Worm (Caenorhabditis elegans) whole organism, late embryonic: ENCODE data around the gene F41H8.2.

Experiments
- ahr-1 ChIP-seq: sonication (generic microtip); optimal IDR thresholded peaks from 2 replicates; lab custom pipeline; 2016; ENCODE audit warnings: missing genetic modification characterization, missing compliant biosample characterization
- ceh-18 ChIP-seq: sonication (generic microtip); optimal IDR thresholded peaks from 2 replicates; lab custom pipeline; 2016; ENCODE audit warnings: missing genetic modification characterization, missing compliant biosample characterization
- ceh-24 ChIP-seq: sonication (generic microtip); optimal IDR thresholded peaks from 2 replicates; lab custom pipeline; 2016; ENCODE audit warnings: mild to moderate bottlenecking, missing genetic modification characterization, missing compliant biosample characterization
- ceh-45 ChIP-seq: fragments of 200-800 bp; sonication (Bioruptor generic); IDR thresholded peaks from 2 replicates; pipeline ENCODE4 v1.3.6; 2022; ENCODE audit warnings: missing genetic modification reagents, missing genetic modification characterization, missing compliant biosample characterization
- ceh-48 ChIP-seq: sonication (generic microtip); optimal IDR thresholded peaks from 2 replicates; lab custom pipeline; 2016; ENCODE audit warnings: missing genetic modification characterization, inconsistent platforms, missing compliant biosample characterization
- ceh-9 ChIP-seq: sonication (generic microtip); optimal IDR thresholded peaks from 2 replicates; lab custom pipeline; 2016; ENCODE audit warnings: mild to moderate bottlenecking, missing genetic modification characterization, inconsistent platforms, missing compliant biosample characterization
- dmd-4 ChIP-seq: sonication (generic microtip); optimal IDR thresholded peaks from 2 replicates; lab custom pipeline; 2016; ENCODE audit warnings: borderline replicate concordance, missing genetic modification characterization, missing compliant biosample characterization
- ets-4 ChIP-seq: sonication (generic microtip); optimal IDR thresholded peaks from 2 replicates; lab custom pipeline; 2016; ENCODE audit warnings: missing genetic modification characterization, missing compliant biosample characterization
- eyg-1 ChIP-seq: sonication (generic microtip); optimal IDR thresholded peaks from 2 replicates; lab custom pipeline; 2016; ENCODE audit warnings: missing genotype, missing genetic modification characterization, missing compliant biosample characterization
- fax-1 ChIP-seq: sonication (generic microtip); optimal IDR thresholded peaks from 2 replicates; lab custom pipeline; 2016; ENCODE audit warnings: missing genotype, missing genetic modification characterization, missing compliant biosample characterization
- lin-11 ChIP-seq: fragments of 200-800 bp; sonication (Bioruptor generic); optimal IDR thresholded peaks from 2 replicates; lab custom pipeline; 2018; ENCODE audit warnings: mild to moderate bottlenecking, missing genetic modification characterization, missing compliant biosample characterization
- mec-3 ChIP-seq: sonication (generic microtip); optimal IDR thresholded peaks from 2 replicates; lab custom pipeline; 2016; ENCODE audit warnings: borderline replicate concordance, missing genetic modification characterization, missing compliant biosample characterization
- nhr-11 ChIP-seq: fragments of 150-350 bp; optimal IDR thresholded peaks from 2 replicates; lab custom pipeline; 2014; ENCODE audit warnings: missing biosample characterization, missing genetic modification characterization
- npax-4 ChIP-seq: sonication (generic microtip); optimal IDR thresholded peaks from 2 replicates; lab custom pipeline; 2016; ENCODE audit warnings: missing genetic modification characterization, missing compliant biosample characterization
- odd-2 ChIP-seq: sonication (generic microtip); optimal IDR thresholded peaks from 2 replicates; lab custom pipeline; 2017; ENCODE audit warnings: antibody characterized with exemption, mild to moderate bottlenecking, missing genetic modification characterization, missing compliant biosample characterization
- pros-1 ChIP-seq: fragments of 150-350 bp; optimal IDR thresholded peaks from 2 replicates; lab custom pipeline; 2014; ENCODE audit warnings: missing biosample characterization, missing genetic modification reagents, missing genetic modification characterization
- rnt-1 ChIP-seq: sonication (generic microtip); optimal IDR thresholded peaks from 2 replicates; lab custom pipeline; 2016; ENCODE audit warnings: missing genetic modification characterization, missing compliant biosample characterization
- sdc-2 ChIP-seq: sonication (generic microtip); optimal IDR thresholded peaks from 2 replicates; lab custom pipeline; 2016; ENCODE audit warnings: missing genotype, missing genetic modification characterization, missing compliant biosample characterization
- tbx-2 ChIP-seq: sonication (generic microtip); optimal IDR thresholded peaks from 2 replicates; lab custom pipeline; 2016; ENCODE audit warnings: missing genetic modification characterization, missing compliant biosample characterization
- unc-55 ChIP-seq: sonication (generic microtip); optimal IDR thresholded peaks from 2 replicates; lab custom pipeline; 2017; ENCODE audit warnings: missing biosample characterization, missing genetic modification reagents, missing genetic modification characterization

F41H8.2 gene

DNA sequence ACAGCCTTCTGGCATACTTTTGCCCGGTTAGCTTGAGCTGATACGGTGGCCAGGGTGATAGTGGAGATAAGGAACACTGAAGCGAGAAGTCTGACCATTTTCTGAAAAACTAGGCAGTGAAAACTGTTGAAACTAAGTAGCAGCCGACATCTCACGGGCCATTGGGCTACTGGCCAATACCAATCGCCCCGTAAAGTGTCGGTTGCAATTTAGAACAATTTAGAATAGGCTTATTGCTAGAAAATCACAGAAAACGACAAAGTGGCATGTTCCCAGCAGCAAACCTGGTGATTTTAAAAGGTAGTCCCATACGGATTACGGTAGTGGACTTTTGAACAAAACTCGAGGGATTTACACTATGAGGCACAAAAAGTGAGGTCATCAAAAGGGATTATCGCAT lies 44.8 kb downstream of the F41H8.2 start, which contains the start of gene T02B11.4:
TSS of gene T02B11.4 (minus strand) at position 101 of the 400 bp plus-strand sequence.
- TF ChIP-seq dmd-4 (tag; lab: Kevin White, UChicago) (no peak), npax-4 (tag; lab: Kevin White, UChicago) (no peak), pros-1 (tag; lab: Kevin White, UChicago) (no peak), ceh-9 (tag; lab: Kevin White, UChicago) (no peak), tbx-2 (tag; lab: Kevin White, UChicago) (no peak), ceh-24 (tag; lab: Kevin White, UChicago) (no peak), nhr-11 (tag; lab: Kevin White, UChicago) (no peak), ceh-18 (no peak), ceh-48 (tag; lab: Kevin White, UChicago) (no peak), eyg-1 (tag; lab: Kevin White, UChicago) (no peak), ets-4 (tag; lab: Kevin White, UChicago) (no peak), rnt-1 (tag; lab: Kevin White, UChicago) (no peak)
- TF ChIP-seq, all 69 proteins: peak for 0

DNA sequence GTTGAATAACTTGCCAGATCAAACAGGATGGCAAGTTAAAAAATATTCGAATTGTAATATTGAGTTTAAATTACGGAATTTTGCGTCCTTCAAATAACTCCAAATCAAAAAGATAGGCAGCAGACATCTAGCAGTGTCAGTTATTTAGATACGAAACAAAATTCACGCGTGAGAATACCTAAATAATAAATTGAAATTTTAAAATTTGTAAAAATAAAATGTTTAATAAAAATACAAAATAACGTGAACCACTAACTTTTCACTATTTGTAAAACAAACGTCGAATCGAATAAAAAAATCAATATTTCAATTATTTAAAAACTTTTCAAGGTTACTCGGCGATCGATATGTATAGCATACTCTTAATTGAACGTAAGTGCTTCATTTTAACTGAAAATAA lies 49.7 kb downstream of the F41H8.2 start, which contains the start of gene T02B11.9:
TSS of gene T02B11.9 (plus strand) at position 301 of the 400 bp plus-strand sequence.
- TF ChIP-seq ceh-45 (no peak), odd-2 (tag; lab: Kevin White, UChicago) (no peak), ahr-1 (tag; lab: Kevin White, UChicago) (no peak), rnt-1 (tag; lab: Kevin White, UChicago) (no peak), unc-55 (no peak), mec-3 (tag; lab: Kevin White, UChicago) (no peak), sdc-2 (tag; lab: Kevin White, UChicago) (no peak), lin-11 (tag; lab: Kevin White, UChicago) (no peak), fax-1 (no peak)
